Worm (Caenorhabditis elegans) whole organism, L4 larva: ENCODE results near the gene F14F3.4.

Source experiments
- dpl-1 ChIP-seq: fragments of 150-350 bp; optimal IDR thresholded peaks from 2 replicates; lab custom pipeline; 2014; ENCODE audit warnings: missing biosample characterization, missing genetic modification reagents, missing genetic modification characterization
- nhr-237 ChIP-seq: sonication (generic microtip); optimal IDR thresholded peaks from 2 replicates; lab custom pipeline; 2017; ENCODE audit warnings: missing biosample characterization, missing genetic modification characterization
- zip-11 ChIP-seq: fragments of 200-800 bp; sonication (Bioruptor generic); IDR thresholded peaks from 2 replicates; pipeline ENCODE4 v1.3.6; 2022; ENCODE audit warnings: missing genetic modification characterization, missing compliant biosample characterization

- TF ChIP-seq zip-11 (GFP tag; lab: Robert Waterston, UW) (no peak), dpl-1 (GFP tag; lab: Kevin White, UChicago) (no peak), nhr-237 (no peak)
Observed at ce11 chrX:10485300-10485755, 35.9 kb downstream of the F14F3.4 start, which contains the start of gene C33D3.3.
